Worm (Caenorhabditis elegans) whole organism, L1 larva: ENCODE data around the gene C08G5.6.
A peak's percentile ranks its signal among the peaks of the same experiment; 100 is the strongest.

Experiments used
- C04F5.9 ChIP-seq: sonication (generic microtip); optimal IDR thresholded peaks from 2 replicates; lab custom pipeline; 2016; ENCODE audit warnings: missing genetic modification characterization, missing compliant biosample characterization
- Y116A8C.19 ChIP-seq: sonication (generic microtip); optimal IDR thresholded peaks from 2 replicates; lab custom pipeline; 2016; ENCODE audit warnings: missing compliant biosample characterization, missing genetic modification characterization, borderline replicate concordance
- aly-2 ChIP-seq: fragments of 150-350 bp; optimal IDR thresholded peaks from 2 replicates; lab custom pipeline; 2014; ENCODE audit warnings: missing biosample characterization, missing genetic modification characterization
- ama-1 ChIP-seq: fragments of 150-350 bp; optimal IDR thresholded peaks from 2 replicates; lab custom pipeline; 2014
- blmp-1 ChIP-seq: fragments of 150-350 bp; optimal IDR thresholded peaks from 2 replicates; lab custom pipeline; 2014; ENCODE audit warnings: missing biosample characterization, missing genetic modification characterization
- ceh-63 ChIP-seq: fragments of 200-800 bp; sonication (Bioruptor generic); optimal IDR thresholded peaks from 2 replicates; lab custom pipeline; 2018; ENCODE audit warnings: mild to moderate bottlenecking, missing genetic modification characterization, missing compliant biosample characterization
- ceh-88 ChIP-seq: fragments of 200-800 bp; sonication (Bioruptor generic); IDR thresholded peaks from 2 replicates; pipeline ENCODE4 v1.3.6; 2022; ENCODE audit warnings: missing genetic modification characterization, missing compliant biosample characterization
- ces-1 ChIP-seq: fragments of 150-350 bp; optimal IDR thresholded peaks from 2 replicates; lab custom pipeline; 2014; ENCODE audit warnings: missing biosample characterization, missing genetic modification reagents, missing genetic modification characterization
- dsc-1 ChIP-seq: sonication (generic microtip); optimal IDR thresholded peaks from 2 replicates; lab custom pipeline; 2016; ENCODE audit warnings: mild to moderate bottlenecking, missing genetic modification characterization, missing compliant biosample characterization
- efl-1 ChIP-seq, 4 experiments: fragments of 150-350 bp; optimal IDR thresholded peaks in 3 of 4; peaks in 1 of 4; 1 replicate in 1 of 4; 2 replicates in 3 of 4; lab custom pipeline; 2014; ENCODE audit warnings: missing biosample characterization in 2 of 4, missing genetic modification characterization in 2 of 4, missing genetic modification reagents in 2 of 4
- egl-13 ChIP-seq: sonication (generic microtip); optimal IDR thresholded peaks from 2 replicates; lab custom pipeline; 2016; ENCODE audit warnings: missing genotype, missing genetic modification reagents, missing genetic modification characterization, missing compliant biosample characterization
- elt-2 ChIP-seq: sonication (generic microtip); optimal IDR thresholded peaks from 2 replicates; lab custom pipeline; 2016; ENCODE audit warnings: missing genetic modification characterization, mild to moderate bottlenecking, inconsistent platforms, missing compliant biosample characterization, missing genetic modification reagents
- fkh-4 ChIP-seq: sonication (generic microtip); optimal IDR thresholded peaks from 2 replicates; lab custom pipeline; 2016; ENCODE audit warnings: missing compliant biosample characterization, missing genetic modification characterization, borderline replicate concordance
- fkh-8 ChIP-seq: sonication (generic microtip); optimal IDR thresholded peaks from 2 replicates; lab custom pipeline; 2016; ENCODE audit warnings: mild to moderate bottlenecking, missing genetic modification characterization, missing compliant biosample characterization
- grh-1 ChIP-seq: fragments of 200-800 bp; sonication (Bioruptor generic); IDR thresholded peaks from 2 replicates; pipeline ENCODE4 v1.3.6; 2022; ENCODE audit warnings: missing genetic modification reagents, missing genetic modification characterization, missing compliant biosample characterization
- hlh-17 ChIP-seq: fragments of 200-800 bp; sonication (Bioruptor generic); optimal IDR thresholded peaks from 2 replicates; lab custom pipeline; 2018; ENCODE audit warnings: missing genetic modification characterization, mild to moderate bottlenecking, missing compliant biosample characterization, moderate library complexity, borderline replicate concordance
- hpl-2 ChIP-seq: fragments of 150-350 bp; optimal IDR thresholded peaks from 2 replicates; lab custom pipeline; 2014; ENCODE audit warnings: missing biosample characterization, missing genetic modification reagents, missing genetic modification characterization
- isw-1 ChIP-seq: fragments of 200-800 bp; sonication (Bioruptor generic); IDR thresholded peaks from 2 replicates; pipeline ENCODE4 v1.3.6; 2022; ENCODE audit warnings: missing genetic modification characterization, missing compliant biosample characterization
- jun-1 ChIP-seq: fragments of 150-350 bp; optimal IDR thresholded peaks from 2 replicates; lab custom pipeline; 2014; ENCODE audit warnings: missing biosample characterization, missing genetic modification reagents, missing genetic modification characterization
- lin-13 ChIP-seq: fragments of 150-350 bp; optimal IDR thresholded peaks from 2 replicates; lab custom pipeline; 2014; ENCODE audit warnings: missing biosample characterization, missing genetic modification reagents, missing genetic modification characterization
- lin-35 ChIP-seq, 2 experiments: fragments of 150-350 bp; optimal IDR thresholded peaks; 2 replicates each; lab custom pipeline; 2014; ENCODE audit warnings: missing biosample characterization in 2 of 2, missing genetic modification characterization in 2 of 2, missing genetic modification reagents in 2 of 2
- lin-39 ChIP-seq: fragments of 150-350 bp; optimal IDR thresholded peaks from 2 replicates; lab custom pipeline; 2014; ENCODE audit warnings: missing biosample characterization, missing genetic modification reagents, missing genetic modification characterization
- lir-3 ChIP-seq: sonication (generic microtip); optimal IDR thresholded peaks from 2 replicates; lab custom pipeline; 2016; ENCODE audit warnings: mild to moderate bottlenecking, missing genetic modification characterization, moderate library complexity, missing compliant biosample characterization; ENCODE audit not compliant: poor library complexity
- lsy-2 ChIP-seq, 2 experiments: fragments of 150-350 bp; optimal IDR thresholded peaks; 2 replicates each; lab custom pipeline; 2014; ENCODE audit warnings: missing biosample characterization in 2 of 2, missing genetic modification characterization in 2 of 2
- mep-1 ChIP-seq: fragments of 150-350 bp; optimal IDR thresholded peaks from 2 replicates; lab custom pipeline; 2014; ENCODE audit warnings: missing biosample characterization, missing genetic modification characterization
- nhr-11 ChIP-seq: fragments of 150-350 bp; optimal IDR thresholded peaks from 2 replicates; lab custom pipeline; 2014; ENCODE audit warnings: missing biosample characterization, missing genetic modification characterization
- nhr-20 ChIP-seq: sonication (generic microtip); optimal IDR thresholded peaks from 2 replicates; lab custom pipeline; 2016; ENCODE audit warnings: mild to moderate bottlenecking, missing genetic modification characterization, missing compliant biosample characterization
- nhr-237 ChIP-seq: fragments of 150-350 bp; optimal IDR thresholded peaks from 2 replicates; lab custom pipeline; 2014; ENCODE audit warnings: missing biosample characterization, missing genetic modification characterization
- nhr-28 ChIP-seq: fragments of 150-350 bp; optimal IDR thresholded peaks from 2 replicates; lab custom pipeline; 2014; ENCODE audit warnings: missing biosample characterization, missing genetic modification characterization
- nhr-47 ChIP-seq: sonication (generic microtip); optimal IDR thresholded peaks from 2 replicates; lab custom pipeline; 2016; ENCODE audit warnings: mild to moderate bottlenecking, missing genetic modification characterization, moderate library complexity, missing compliant biosample characterization
- nhr-77 ChIP-seq: fragments of 150-350 bp; optimal IDR thresholded peaks from 2 replicates; lab custom pipeline; 2014; ENCODE audit warnings: missing biosample characterization, missing genetic modification characterization
- nhr-85 ChIP-seq: sonication (generic microtip); peaks from one replicate; lab custom pipeline; 2016; ENCODE audit warnings: missing genetic modification characterization, inconsistent platforms, missing compliant biosample characterization
- pqm-1 ChIP-seq: sonication (generic microtip); optimal IDR thresholded peaks from 3 replicates; lab custom pipeline; 2017; ENCODE audit warnings: missing biosample characterization, missing genetic modification characterization
- swsn-7 ChIP-seq: sonication (generic microtip); optimal IDR thresholded peaks from 2 replicates; lab custom pipeline; 2016; ENCODE audit warnings: missing genetic modification characterization, missing compliant biosample characterization
- tbx-2 ChIP-seq: sonication (generic microtip); optimal IDR thresholded peaks from 2 replicates; lab custom pipeline; 2016; ENCODE audit warnings: missing genetic modification characterization, missing compliant biosample characterization
- unc-130 ChIP-seq: fragments of 150-350 bp; optimal IDR thresholded peaks from 2 replicates; lab custom pipeline; 2017; ENCODE audit warnings: missing biosample characterization, missing genetic modification characterization, inconsistent platforms
- unc-62 ChIP-seq: fragments of 150-350 bp; optimal IDR thresholded peaks from 2 replicates; lab custom pipeline; 2014; ENCODE audit warnings: missing biosample characterization, missing genetic modification reagents, missing genetic modification characterization
- vab-15 ChIP-seq: sonication (generic microtip); optimal IDR thresholded peaks from 2 replicates; lab custom pipeline; 2017; ENCODE audit warnings: missing genotype, mild to moderate bottlenecking, missing genetic modification characterization, missing compliant biosample characterization
- xbp-1 ChIP-seq: sonication (generic microtip); optimal IDR thresholded peaks from 2 replicates; lab custom pipeline; 2016; ENCODE audit warnings: missing genetic modification characterization, missing compliant biosample characterization
- ztf-4 ChIP-seq: fragments of 150-350 bp; optimal IDR thresholded peaks from 2 replicates; lab custom pipeline; 2014; ENCODE audit warnings: missing biosample characterization, missing genetic modification characterization

The C08G5.6 gene

ce11 chrII:762942-763341 lies 7.4 kb upstream of the C08G5.6 start (continued):
- TF ChIP-seq nhr-237 (no peak), tbx-2 (peak; percentile 26), C04F5.9 (tag; lab: Kevin White, UChicago) (no peak), elt-2 (peak; percentile 39), ceh-63 (no peak), swsn-7 (tag; lab: Kevin White, UChicago) (peak; percentile 10), grh-1 (GFP tag; lab: Robert Waterston, UW) (no peak), xbp-1 (tag; lab: Kevin White, UChicago) (no peak), unc-62 (GFP tag; lab: Kevin White, UChicago) (no peak), nhr-85 (tag; lab: Kevin White, UChicago) (no peak)
- TF ChIP-seq, all 84 proteins: peak for 16

- TF ChIP-seq lin-39 (tag; lab: Kevin White, UChicago) (no peak), fkh-4 (no peak), isw-1 (GFP tag; lab: Robert Waterston, UW) (no peak), xbp-1 (tag; lab: Kevin White, UChicago) (no peak), nhr-47 (tag; lab: Kevin White, UChicago) (no peak), unc-130 (tag; lab: Kevin White, UChicago) (no peak), tbx-2 (no peak), lir-3 (no peak), hlh-17 (GFP tag; lab: Kevin White, UChicago) (no peak), pqm-1 (tag; lab: Kevin White, UChicago) (peak; percentile 40), lin-35 (GFP tag; optimal IDR thresholded peaks at IDR 0.05; lab: Kevin White, UChicago) (no peak), elt-2 (peak; percentile 61), ceh-63 (no peak)
- TF ChIP-seq, all 84 proteins: peak for 2
Observed at ce11 chrII:764385-764784, 6.0 kb upstream of the C08G5.6 start.

- TF ChIP-seq hlh-17 (GFP tag; lab: Kevin White, UChicago), result no peak
- no peak for TF ChIP-seq nhr-20 (tag; lab: Kevin White, UChicago)
- TF ChIP-seq ceh-88, result no peak
- no peak for TF ChIP-seq efl-1 (optimal IDR thresholded peaks at IDR 0.05; lab: Kevin White, UChicago)
- TF ChIP-seq efl-1 (GFP tag; optimal IDR thresholded peaks at IDR 0.05 in 1 of 2; lab: Kevin White, UChicago), result no peak
- TF ChIP-seq hpl-2 (GFP tag; lab: Kevin White, UChicago), result no peak
- no peak for TF ChIP-seq lsy-2 (tag; optimal IDR thresholded peaks at IDR 0.05; lab: Kevin White, UChicago)
- no peak for TF ChIP-seq ama-1 (lab: Kevin White, UChicago)
- TF ChIP-seq lin-13, result no peak
- TF ChIP-seq ces-1 (GFP tag; lab: Kevin White, UChicago), result no peak
- no peak for TF ChIP-seq ceh-63
- TF ChIP-seq, all 84 proteins: peak for 0
Observed at ce11 chrII:765219-765618, 5.1 kb upstream of the C08G5.6 start, which contains the start of gene C08G5.7. TSS of gene C08G5.7 (minus strand) at chrII:765319.

- TF ChIP-seq aly-2 (tag; lab: Kevin White, UChicago), result no peak
- no peak for TF ChIP-seq lin-13
- TF ChIP-seq nhr-28, result no peak
- TF ChIP-seq dsc-1 (tag; lab: Kevin White, UChicago), result no peak
- TF ChIP-seq blmp-1 (tag; lab: Kevin White, UChicago), result no peak
- no peak for TF ChIP-seq fkh-8 (tag; lab: Kevin White, UChicago)
- TF ChIP-seq nhr-11, result no peak
- no peak for TF ChIP-seq ztf-4
- no peak for TF ChIP-seq mep-1 (tag; lab: Kevin White, UChicago)
- no peak for TF ChIP-seq elt-2
- no peak for TF ChIP-seq lir-3
- TF ChIP-seq ces-1 (GFP tag; lab: Kevin White, UChicago), result no peak
- TF ChIP-seq jun-1 (tag; lab: Kevin White, UChicago), result no peak
- TF ChIP-seq Y116A8C.19 (tag; lab: Kevin White, UChicago), result no peak
- TF ChIP-seq vab-15, result no peak
- no peak for TF ChIP-seq egl-13 (tag; lab: Kevin White, UChicago)
- TF ChIP-seq nhr-20 (tag; lab: Kevin White, UChicago), result no peak
- TF ChIP-seq nhr-77, result no peak
Observed at ce11 chrII:769250-769649, 1.1 kb upstream of the C08G5.6 start.
